Worm (Caenorhabditis elegans) whole organism, L4 larva: ENCODE data around the gene pan-1.

Experiments
- D1046.2 ChIP-seq: fragments of 200-800 bp; sonication (Bioruptor generic); IDR thresholded peaks from 2 replicates; pipeline ENCODE4 v1.3.6; 2022; ENCODE audit warnings: missing genetic modification characterization, missing compliant biosample characterization
- F10B5.3 ChIP-seq: sonication (generic microtip); optimal IDR thresholded peaks from 2 replicates; lab custom pipeline; 2016; ENCODE audit warnings: mild to moderate bottlenecking, missing genetic modification characterization, missing compliant biosample characterization
- F26F4.8 ChIP-seq: fragments of 200-800 bp; sonication (Bioruptor generic); conservative IDR thresholded peaks from 2 replicates; pipeline ENCODE4 v1.3.6; 2022; ENCODE audit warnings: missing genetic modification characterization, missing compliant biosample characterization
- F49E8.2 ChIP-seq: sonication (generic microtip); optimal IDR thresholded peaks from 2 replicates; lab custom pipeline; 2016; ENCODE audit warnings: missing compliant biosample characterization, mild to moderate bottlenecking, missing genetic modification characterization, borderline replicate concordance
- T20F7.1 ChIP-seq: fragments of 200-800 bp; sonication (Bioruptor generic); optimal IDR thresholded peaks from 2 replicates; lab custom pipeline; 2018; ENCODE audit warnings: mild to moderate bottlenecking, missing genetic modification characterization, missing compliant biosample characterization
- Y105C5A.15 ChIP-seq: fragments of 200-800 bp; sonication (Bioruptor generic); IDR thresholded peaks from 2 replicates; pipeline ENCODE4 v1.3.6; 2022; ENCODE audit warnings: missing genetic modification characterization, missing compliant biosample characterization
- Y48G9A.11 ChIP-seq: fragments of 200-800 bp; sonication (Bioruptor generic); IDR thresholded peaks from 2 replicates; pipeline ENCODE4 v1.3.6; 2022; ENCODE audit warnings: missing genetic modification reagents, missing genetic modification characterization, missing compliant biosample characterization
- Y5F2A.4 ChIP-seq: fragments of 200-800 bp; sonication (Bioruptor generic); optimal IDR thresholded peaks from 2 replicates; lab custom pipeline; 2018; ENCODE audit warnings: mild to moderate bottlenecking, missing genetic modification characterization, missing compliant biosample characterization
- arid-1 ChIP-seq: fragments of 200-800 bp; sonication (Bioruptor generic); conservative IDR thresholded peaks from 2 replicates; pipeline ENCODE4 v1.3.6; 2022; ENCODE audit warnings: missing genetic modification reagents, missing genetic modification characterization, missing compliant biosample characterization
- attf-4 ChIP-seq: sonication (generic microtip); optimal IDR thresholded peaks from 3 replicates; lab custom pipeline; 2017; ENCODE audit warnings: missing biosample characterization, missing genetic modification characterization
- ceh-44 ChIP-seq: fragments of 200-800 bp; sonication (Bioruptor generic); IDR thresholded peaks from 2 replicates; pipeline ENCODE4 v1.3.6; 2022; ENCODE audit warnings: missing genetic modification reagents, missing genetic modification characterization, missing compliant biosample characterization
- ceh-62 ChIP-seq: sonication (generic microtip); optimal IDR thresholded peaks from 2 replicates; lab custom pipeline; 2017; ENCODE audit warnings: missing biosample characterization, missing genetic modification characterization
- daf-12 ChIP-seq: fragments of 150-350 bp; optimal IDR thresholded peaks from 2 replicates; lab custom pipeline; 2014; ENCODE audit warnings: missing biosample characterization, missing genetic modification reagents, missing genetic modification characterization
- daf-16 ChIP-seq, 3 experiments: sonication (generic microtip); optimal IDR thresholded peaks; 2 replicates each; lab custom pipeline; 2016 to 2017; ENCODE audit warnings: missing genetic modification characterization in 3 of 3, missing genetic modification reagents in 3 of 3, mild to moderate bottlenecking in 2 of 3, missing compliant biosample characterization in 2 of 3, missing biosample characterization in 1 of 3, moderate library complexity in 1 of 3
- daf-19 ChIP-seq: fragments of 200-800 bp; sonication (Bioruptor generic); conservative IDR thresholded peaks from 2 replicates; pipeline ENCODE4 v1.3.6; 2022; ENCODE audit warnings: missing genetic modification characterization, missing compliant biosample characterization
- daf-8 ChIP-seq: fragments of 200-800 bp; sonication (Bioruptor generic); IDR thresholded peaks from 2 replicates; pipeline ENCODE4 v1.3.6; 2022; ENCODE audit warnings: missing genetic modification characterization, missing compliant biosample characterization
- dmd-6 ChIP-seq: fragments of 200-800 bp; sonication (Bioruptor generic); IDR thresholded peaks from 2 replicates; pipeline ENCODE4 v1.3.6; 2022; ENCODE audit warnings: missing genetic modification reagents, missing genetic modification characterization, missing compliant biosample characterization
- dpl-1 ChIP-seq: fragments of 150-350 bp; optimal IDR thresholded peaks from 2 replicates; lab custom pipeline; 2014; ENCODE audit warnings: missing biosample characterization, missing genetic modification reagents, missing genetic modification characterization
- dve-1 ChIP-seq: sonication (generic microtip); optimal IDR thresholded peaks from 2 replicates; lab custom pipeline; 2017; ENCODE audit warnings: antibody characterized with exemption, mild to moderate bottlenecking, missing genetic modification characterization, missing compliant biosample characterization; ENCODE audit not compliant: insufficient read depth
- egl-43 ChIP-seq: fragments of 200-800 bp; sonication (Bioruptor generic); IDR thresholded peaks from 2 replicates; pipeline ENCODE4 v1.3.6; 2022; ENCODE audit warnings: missing genetic modification reagents, missing genetic modification characterization, missing compliant biosample characterization
- hif-1 ChIP-seq, 2 experiments: sonication (generic microtip); optimal IDR thresholded peaks; 2 replicates each; lab custom pipeline; 2016 to 2017; ENCODE audit warnings: missing compliant biosample characterization in 2 of 2, missing genetic modification characterization in 2 of 2, missing genetic modification reagents in 2 of 2, missing genotype in 2 of 2, mild to moderate bottlenecking in 1 of 2
- hlh-11 ChIP-seq: fragments of 200-800 bp; sonication (Bioruptor generic); optimal IDR thresholded peaks from 2 replicates; lab custom pipeline; 2018; ENCODE audit warnings: mild to moderate bottlenecking, missing genetic modification characterization, missing compliant biosample characterization
- hmg-1.1 ChIP-seq: fragments of 200-800 bp; sonication (Bioruptor generic); IDR thresholded peaks from 2 replicates; pipeline ENCODE4 v1.3.6; 2022; ENCODE audit warnings: missing genetic modification reagents, missing genetic modification characterization, missing compliant biosample characterization
- jun-1 ChIP-seq: fragments of 150-350 bp; optimal IDR thresholded peaks from 2 replicates; lab custom pipeline; 2014; ENCODE audit warnings: missing biosample characterization, missing genetic modification reagents, missing genetic modification characterization
- lin-1 ChIP-seq: fragments of 200-800 bp; sonication (Bioruptor generic); IDR thresholded peaks from 2 replicates; pipeline ENCODE4 v1.3.6; 2022; ENCODE audit warnings: missing genetic modification reagents, missing genetic modification characterization, missing compliant biosample characterization
- lin-13 ChIP-seq: fragments of 150-350 bp; optimal IDR thresholded peaks from 2 replicates; lab custom pipeline; 2014; ENCODE audit warnings: missing biosample characterization, missing genetic modification reagents, missing genetic modification characterization
- lin-15B ChIP-seq: fragments of 150-350 bp; sonication (generic microtip); optimal IDR thresholded peaks from 3 replicates; lab custom pipeline; 2014; ENCODE audit warnings: missing biosample characterization, missing genetic modification characterization
- lin-39 ChIP-seq: fragments of 150-350 bp; optimal IDR thresholded peaks from 2 replicates; lab custom pipeline; 2014; ENCODE audit warnings: missing biosample characterization, missing genetic modification reagents, missing genetic modification characterization
- madf-9 ChIP-seq: fragments of 200-800 bp; sonication (Bioruptor generic); conservative IDR thresholded peaks from 2 replicates; pipeline ENCODE4 v1.3.6; 2022; ENCODE audit warnings: missing genetic modification reagents, missing genetic modification characterization, missing compliant biosample characterization
- mdt-29 ChIP-seq: fragments of 200-800 bp; sonication (Bioruptor generic); IDR thresholded peaks from 2 replicates; pipeline ENCODE4 v1.3.6; 2022; ENCODE audit warnings: missing genetic modification reagents, missing genetic modification characterization, missing compliant biosample characterization
- mep-1 ChIP-seq: fragments of 150-350 bp; sonication (generic microtip); optimal IDR thresholded peaks from 3 replicates; lab custom pipeline; 2014; ENCODE audit warnings: missing biosample characterization, missing genetic modification characterization
- mes-2 ChIP-seq: sonication (generic microtip); optimal IDR thresholded peaks from 2 replicates; lab custom pipeline; 2016; ENCODE audit warnings: missing genotype, mild to moderate bottlenecking, missing genetic modification characterization, missing compliant biosample characterization; ENCODE audit not compliant: poor library complexity, severe bottlenecking
- nhr-10 ChIP-seq: fragments of 150-350 bp; optimal IDR thresholded peaks from 2 replicates; lab custom pipeline; 2014; ENCODE audit warnings: missing biosample characterization, missing genetic modification characterization
- nhr-11 ChIP-seq: fragments of 150-350 bp; optimal IDR thresholded peaks from 2 replicates; lab custom pipeline; 2014; ENCODE audit warnings: missing biosample characterization, missing genetic modification characterization
- nhr-111 ChIP-seq: fragments of 200-800 bp; sonication (Bioruptor generic); optimal IDR thresholded peaks from 2 replicates; lab custom pipeline; 2018; ENCODE audit warnings: mild to moderate bottlenecking, missing genetic modification characterization, missing compliant biosample characterization
- nhr-237 ChIP-seq: sonication (generic microtip); optimal IDR thresholded peaks from 2 replicates; lab custom pipeline; 2017; ENCODE audit warnings: missing biosample characterization, missing genetic modification characterization
- nhr-41 ChIP-seq: fragments of 200-800 bp; sonication (Bioruptor generic); IDR thresholded peaks from 2 replicates; pipeline ENCODE4 v1.3.6; 2022; ENCODE audit warnings: missing genetic modification reagents, missing genetic modification characterization, missing compliant biosample characterization
- nhr-42 ChIP-seq: fragments of 200-800 bp; sonication (Bioruptor generic); IDR thresholded peaks from 2 replicates; pipeline ENCODE4 v1.3.6; 2022; ENCODE audit warnings: missing genetic modification characterization, missing compliant biosample characterization
- nhr-6 ChIP-seq: fragments of 150-350 bp; optimal IDR thresholded peaks from 2 replicates; lab custom pipeline; 2014; ENCODE audit warnings: missing biosample characterization, missing genetic modification characterization
- nhr-76 ChIP-seq: fragments of 150-350 bp; optimal IDR thresholded peaks from 2 replicates; lab custom pipeline; 2014; ENCODE audit warnings: missing biosample characterization, missing genetic modification characterization
- nhr-77 ChIP-seq: fragments of 150-350 bp; optimal IDR thresholded peaks from 2 replicates; lab custom pipeline; 2014; ENCODE audit warnings: missing biosample characterization, missing genetic modification characterization
- php-3 ChIP-seq: fragments of 200-800 bp; sonication (Bioruptor generic); IDR thresholded peaks from 2 replicates; pipeline ENCODE4 v1.3.6; 2022; ENCODE audit warnings: missing genetic modification reagents, missing genetic modification characterization, missing compliant biosample characterization
- pqm-1 ChIP-seq: sonication (generic microtip); optimal IDR thresholded peaks from 2 replicates; lab custom pipeline; 2017; ENCODE audit warnings: missing biosample characterization, missing genetic modification characterization
- rbr-2 ChIP-seq: sonication (generic microtip); optimal IDR thresholded peaks from 2 replicates; lab custom pipeline; 2016; ENCODE audit warnings: missing genotype, missing genetic modification characterization, missing compliant biosample characterization
- sdz-12 ChIP-seq: fragments of 200-800 bp; sonication (Bioruptor generic); optimal IDR thresholded peaks from 2 replicates; lab custom pipeline; 2018; ENCODE audit warnings: mild to moderate bottlenecking, missing genetic modification characterization, missing compliant biosample characterization
- set-16 ChIP-seq: fragments of 200-800 bp; sonication (Bioruptor generic); IDR thresholded peaks from 2 replicates; pipeline ENCODE4 v1.3.6; 2022; ENCODE audit warnings: missing genetic modification reagents, missing genetic modification characterization, missing compliant biosample characterization
- skn-1 ChIP-seq: fragments of 150-350 bp; optimal IDR thresholded peaks from 2 replicates; lab custom pipeline; 2014; ENCODE audit warnings: missing biosample characterization, missing genetic modification characterization
- spr-3 ChIP-seq: fragments of 200-800 bp; sonication (Bioruptor generic); optimal IDR thresholded peaks from 2 replicates; lab custom pipeline; 2018; ENCODE audit warnings: mild to moderate bottlenecking, missing genetic modification characterization, missing compliant biosample characterization
- unc-130 ChIP-seq: sonication (generic microtip); optimal IDR thresholded peaks from 2 replicates; lab custom pipeline; 2016; ENCODE audit warnings: missing genetic modification reagents, missing genetic modification characterization, missing compliant biosample characterization
- unc-62 ChIP-seq, 3 experiments: fragments of 150-350 bp in 1 of 3; sonication (generic microtip); optimal IDR thresholded peaks in 2 of 3; peaks in 1 of 3; 1 replicate in 1 of 3; 2 replicates in 2 of 3; lab custom pipeline; 2014 to 2017; ENCODE audit warnings: missing biosample characterization in 3 of 3, missing genetic modification characterization in 3 of 3, missing genetic modification reagents in 3 of 3, missing genotype in 1 of 3
- zfp-3 ChIP-seq: fragments of 200-800 bp; sonication (Bioruptor generic); conservative IDR thresholded peaks from 2 replicates; pipeline ENCODE4 v1.3.6; 2022; ENCODE audit warnings: missing genetic modification reagents, missing genetic modification characterization, missing compliant biosample characterization
- ztf-7 ChIP-seq: fragments of 150-350 bp; optimal IDR thresholded peaks from 2 replicates; lab custom pipeline; 2014; ENCODE audit warnings: missing biosample characterization, missing genetic modification characterization

The pan-1 gene

ce11 chrIII:4540604-4541003 lies 21.9 kb upstream of the pan-1 start, which contains the start of gene ugt-62 (continued):
- TF ChIP-seq attf-4 = no peak
- no peak for TF ChIP-seq Y5F2A.4
- TF ChIP-seq dpl-1 (GFP tag; lab: Kevin White, UChicago) = no peak
- TF ChIP-seq F26F4.8 (GFP tag; lab: Robert Waterston, UW) = no peak
- TF ChIP-seq mes-2 (tag; lab: Kevin White, UChicago) = peak; percentile 9
- TF ChIP-seq unc-130 (GFP tag; lab: Kevin White, UChicago) = no peak
- TF ChIP-seq daf-19 (GFP tag; lab: Robert Waterston, UW) = no peak
- TF ChIP-seq php-3 = peak; percentile 71
- TF ChIP-seq lin-13 (GFP tag; lab: Kevin White, UChicago) = no peak
- peak; percentile 80 for TF ChIP-seq nhr-77 (tag; lab: Kevin White, UChicago)
- no peak for TF ChIP-seq ceh-44 (GFP tag; lab: Robert Waterston, UW)
- TF ChIP-seq rbr-2 (tag; lab: Kevin White, UChicago) = no peak
- TF ChIP-seq egl-43 = no peak
- TF ChIP-seq daf-12 (tag; lab: Kevin White, UChicago) = no peak
- peak; percentile 76 for TF ChIP-seq hlh-11 (tag; lab: Kevin White, UChicago)
- TF ChIP-seq jun-1 (tag; lab: Kevin White, UChicago) = no peak
- no peak for TF ChIP-seq F49E8.2 (tag; lab: Kevin White, UChicago)
- no peak for TF ChIP-seq nhr-42 (GFP tag; lab: Robert Waterston, UW)
- TF ChIP-seq ztf-7 (tag; lab: Kevin White, UChicago) = no peak
- no peak for TF ChIP-seq ceh-62 (tag; lab: Kevin White, UChicago)
- peak; percentile 53 for TF ChIP-seq T20F7.1
- TF ChIP-seq nhr-41 = no peak
- no peak for TF ChIP-seq mep-1 (tag; lab: Kevin White, UChicago)
- TF ChIP-seq arid-1 (GFP tag; lab: Robert Waterston, UW) = no peak
- no peak for TF ChIP-seq hif-1 (tag; optimal IDR thresholded peaks at IDR 0.05; lab: Kevin White, UChicago)
- TF ChIP-seq D1046.2 (GFP tag; lab: Robert Waterston, UW) = no peak
- TF ChIP-seq Y48G9A.11 (GFP tag; lab: Robert Waterston, UW) = no peak
- TF ChIP-seq set-16 (GFP tag; lab: Robert Waterston, UW) = no peak
- TF ChIP-seq nhr-11 = no peak
- TF ChIP-seq nhr-6 (tag; lab: Kevin White, UChicago) = no peak
- TF ChIP-seq dmd-6 (GFP tag; lab: Robert Waterston, UW) = peak; percentile 84
- TF ChIP-seq hmg-1.1 (GFP tag; lab: Robert Waterston, UW) = no peak
- no peak for TF ChIP-seq unc-62 (GFP tag; optimal IDR thresholded peaks at IDR 0.05 in 1 of 2; lab: Kevin White, UChicago)
- TF ChIP-seq unc-62 (tag; optimal IDR thresholded peaks at IDR 0.05; lab: Kevin White, UChicago) = no peak
- TF ChIP-seq skn-1 (tag; lab: Kevin White, UChicago) = no peak
- TF ChIP-seq nhr-76 (tag; lab: Kevin White, UChicago) = no peak
- TF ChIP-seq lin-1 (GFP tag; lab: Robert Waterston, UW) = no peak
- TF ChIP-seq nhr-10 (tag; lab: Kevin White, UChicago) = no peak
- TF ChIP-seq pqm-1 = peak; percentile 99
- no peak for TF ChIP-seq Y105C5A.15
- TF ChIP-seq zfp-3 (GFP tag; lab: Robert Waterston, UW) = no peak
- no peak for TF ChIP-seq daf-8 (GFP tag; lab: Robert Waterston, UW)
- no peak for TF ChIP-seq F10B5.3 (tag; lab: Kevin White, UChicago)
- TF ChIP-seq nhr-237 (tag; lab: Kevin White, UChicago) = no peak
- no peak for TF ChIP-seq madf-9 (GFP tag; lab: Robert Waterston, UW)
- TF ChIP-seq spr-3 = no peak
- TF ChIP-seq daf-16 (GFP tag; optimal IDR thresholded peaks at IDR 0.05; lab: Kevin White, UChicago) = no peak
- peak; percentile 86 for TF ChIP-seq daf-16 (tag; optimal IDR thresholded peaks at IDR 0.05; lab: Kevin White, UChicago)
- peak; percentile 82 for TF ChIP-seq dve-1 (tag; lab: Kevin White, UChicago)
- TF ChIP-seq sdz-12 (GFP tag; lab: Kevin White, UChicago) = no peak
- no peak for TF ChIP-seq lin-39 (tag; lab: Kevin White, UChicago)
- TF ChIP-seq mdt-29 (GFP tag; lab: Robert Waterston, UW) = no peak
- no peak for TF ChIP-seq nhr-111
- no peak for TF ChIP-seq lin-15B (tag; lab: Kevin White, UChicago)
